Fruit fly (Drosophila melanogaster): Measurements from ENCODE around the gene CG7031.

The CG7031 gene

DNA sequence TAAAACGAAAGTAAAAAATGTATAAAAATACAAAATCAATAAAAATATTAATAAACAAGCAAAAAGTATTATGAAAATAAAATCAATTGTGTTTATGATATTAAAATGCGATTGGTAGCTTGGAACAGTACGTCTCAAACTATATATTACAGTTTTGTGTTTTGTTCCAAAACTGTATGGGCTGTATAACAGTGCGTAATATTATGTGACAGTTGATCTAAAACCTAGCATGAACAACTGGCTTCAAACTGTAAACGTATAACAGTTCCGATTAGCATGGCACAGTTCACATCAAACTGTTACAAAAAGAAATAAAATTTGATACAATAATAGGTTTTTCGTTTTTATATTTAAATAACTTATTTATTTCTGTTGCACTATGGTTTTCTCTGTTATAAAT, 10.1 kb upstream of the CG7031 start (continued):
- no peak for TF ChIP-seq gsb-n (tag; optimal IDR thresholded peaks at IDR 0.05)
- no peak for TF ChIP-seq Usf (GFP tag; optimal IDR thresholded peaks at IDR 0.05)
- TF ChIP-seq CG7963 (GFP tag; IDR thresholded peaks at IDR 0.05; ENCODE audit: partially characterized antibody): 0 out of 3 replicates have a peak, but pooled peaks have one; percentile 25
- peak; percentile 45; the same call in 1 of the 2 replicates for TF ChIP-seq ato (GFP tag; IDR thresholded peaks at IDR 0.05; ENCODE audit: partially characterized antibody)
- no peak for TF ChIP-seq pnt (GFP tag; optimal IDR thresholded peaks at IDR 0.05)
- TF ChIP-seq ham (GFP tag; IDR thresholded peaks at IDR 0.05): no peak
- no peak for TF ChIP-seq CG8290 (GFP tag; optimal IDR thresholded peaks at IDR 0.05)
- no peak for TF ChIP-seq CG8290 (tag; optimal IDR thresholded peaks at IDR 0.05)
- TF ChIP-seq yki (optimal IDR thresholded peaks at IDR 0.05): no peak
- no peak for TF ChIP-seq CG10267 (tag; optimal IDR thresholded peaks at IDR 0.05)
- TF ChIP-seq br (optimal IDR thresholded peaks at IDR 0.05): no peak
- no peak for TF ChIP-seq CG12104 (GFP tag; optimal IDR thresholded peaks at IDR 0.05)
- no peak for TF ChIP-seq mirr (GFP tag; optimal IDR thresholded peaks at IDR 0.05)
- no peak for TF ChIP-seq p53 (GFP tag; optimal IDR thresholded peaks at IDR 0.05)
- no peak for TF ChIP-seq CG14965 (GFP tag; optimal IDR thresholded peaks at IDR 0.05; ENCODE audit: borderline replicate concordance)
- no peak for TF ChIP-seq wdn (GFP tag; IDR thresholded peaks at IDR 0.05)
- no peak for TF ChIP-seq Kr (GFP tag; optimal IDR thresholded peaks at IDR 0.05)
- no peak for TF ChIP-seq CG13123 (GFP tag; optimal IDR thresholded peaks at IDR 0.05)
- no peak for TF ChIP-seq exex (tag; optimal IDR thresholded peaks at IDR 0.05)
- TF ChIP-seq Dip2 (GFP tag; IDR thresholded peaks at IDR 0.05): no peak
- peak; percentile 76 for TF ChIP-seq CG42726 (GFP tag; IDR thresholded peaks at IDR 0.05; ENCODE audit: partially characterized antibody)
- TF ChIP-seq CG6254 (GFP tag; optimal IDR thresholded peaks at IDR 0.05): no peak
- no peak for TF ChIP-seq gsb (GFP tag; IDR thresholded peaks at IDR 0.05)
- no peak for TF ChIP-seq CG12219 (GFP tag; optimal IDR thresholded peaks at IDR 0.05)
- TF ChIP-seq CG34376 (GFP tag; optimal IDR thresholded peaks at IDR 0.05): no peak
- TF ChIP-seq CG17385 (GFP tag; optimal IDR thresholded peaks at IDR 0.05): no peak
- no peak for TF ChIP-seq Hr78 (GFP tag; optimal IDR thresholded peaks at IDR 0.05)
- no peak for TF ChIP-seq CG3838 (GFP tag; optimal IDR thresholded peaks at IDR 0.05)
- no peak for TF ChIP-seq CG15696 (tag; optimal IDR thresholded peaks at IDR 0.05)
- TF ChIP-seq CG4282 (GFP tag; optimal IDR thresholded peaks at IDR 0.05): no peak
- TF ChIP-seq ERR (GFP tag; optimal IDR thresholded peaks at IDR 0.05): no peak
- peak; percentile 19 for TF ChIP-seq CG13424 (tag; optimal IDR thresholded peaks at IDR 0.05)
- TF ChIP-seq Hand (GFP tag; optimal IDR thresholded peaks at IDR 0.05): no peak
- TF ChIP-seq nmo (GFP tag; optimal IDR thresholded peaks at IDR 0.05): peak; percentile 55
- no peak for TF ChIP-seq B-H1 (GFP tag; IDR thresholded peaks at IDR 0.05)
- TF ChIP-seq her (GFP tag; optimal IDR thresholded peaks at IDR 0.05): no peak
- TF ChIP-seq CG2199 (GFP tag; IDR thresholded peaks at IDR 0.05): peak; percentile 96
- no peak for TF ChIP-seq Mrtf (GFP tag; IDR thresholded peaks at IDR 0.05)
- no peak for TF ChIP-seq Drgx (GFP tag; IDR thresholded peaks at IDR 0.05)
- TF ChIP-seq CG5245 (GFP tag; optimal IDR thresholded peaks at IDR 0.05): no peak
- TF ChIP-seq CG2120 (GFP tag; optimal IDR thresholded peaks at IDR 0.05): no peak
- no peak for TF ChIP-seq Dbx (GFP tag; IDR thresholded peaks at IDR 0.05)
- no peak for TF ChIP-seq MBD-R2 (GFP tag; IDR thresholded peaks at IDR 0.05)
- TF ChIP-seq Ptx1 (GFP tag; IDR thresholded peaks at IDR 0.05): no peak
- TF ChIP-seq Taf1 (GFP tag; IDR thresholded peaks at IDR 0.05): no peak
- no peak for TF ChIP-seq CG9932 (GFP tag; IDR thresholded peaks at IDR 0.05)
- TF ChIP-seq CG3726 (GFP tag; IDR thresholded peaks at IDR 0.05): no peak
- TF ChIP-seq luna (GFP tag; optimal IDR thresholded peaks at IDR 0.05): no peak
- no peak for TF ChIP-seq zen2 (GFP tag; IDR thresholded peaks at IDR 0.05; ENCODE audit: partially characterized antibody)
- no peak for TF ChIP-seq CG10565 (GFP tag; optimal IDR thresholded peaks at IDR 0.05)
- no peak for TF ChIP-seq CG7745 (tag; optimal IDR thresholded peaks at IDR 0.05)
- TF ChIP-seq pb (GFP tag; optimal IDR thresholded peaks at IDR 0.05): no peak
- TF ChIP-seq ewg (GFP tag; optimal IDR thresholded peaks at IDR 0.05): no peak
